Fruit fly (Drosophila melanogaster) whole organism, embryonic: ENCODE results near the gene Ilp1.

Source experiments
- Abd-B ChIP-seq: fragments of 200-800 bp; sonication (Bioruptor generic); optimal IDR thresholded peaks from 2 replicates; lab custom pipeline; 2018; ENCODE audit warnings: missing biosample characterization, mild to moderate bottlenecking, missing genetic modification characterization, moderate library complexity
- Adf1 ChIP-seq: fragments of 200-800 bp; sonication (Bioruptor generic); IDR thresholded peaks from 2 replicates; pipeline ENCODE4 v1.3.6; 2022; ENCODE audit warnings: missing biosample characterization, missing genetic modification characterization
- Atf6 ChIP-seq: fragments of 200-800 bp; sonication (Bioruptor generic); IDR thresholded peaks from 2 replicates; pipeline ENCODE4 v1.3.6; 2022; ENCODE audit warnings: missing biosample characterization, missing genetic modification characterization
- Blimp-1 ChIP-seq: fragments of 200-800 bp; sonication (Bioruptor generic); optimal IDR thresholded peaks from 3 replicates; lab custom pipeline; 2018; ENCODE audit warnings: missing biosample characterization, missing genetic modification characterization, mild to moderate bottlenecking, moderate library complexity, missing genetic modification reagents
- CG10147 ChIP-seq: fragments of 200-800 bp; sonication (Bioruptor generic); optimal IDR thresholded peaks from 2 replicates; lab custom pipeline; 2019; ENCODE audit warnings: missing biosample characterization, mild to moderate bottlenecking, missing genetic modification characterization, moderate library complexity
- CG11504 ChIP-seq: fragments of 200-800 bp; sonication (Bioruptor generic); optimal IDR thresholded peaks from 3 replicates; lab custom pipeline; 2019; ENCODE audit warnings: missing biosample characterization, mild to moderate bottlenecking, missing genetic modification characterization, moderate library complexity
- CG12236 ChIP-seq: fragments of 200-800 bp; sonication (Bioruptor generic); optimal IDR thresholded peaks from 2 replicates; lab custom pipeline; 2016; ENCODE audit warnings: missing biosample characterization, missing genetic modification characterization
- CG12769 ChIP-seq: fragments of 200-800 bp; sonication (Bioruptor generic); optimal IDR thresholded peaks from 2 replicates; lab custom pipeline; 2019; ENCODE audit warnings: missing biosample characterization, mild to moderate bottlenecking, missing genetic modification characterization, moderate library complexity
- CG13287 ChIP-seq: fragments of 200-800 bp; sonication (Bioruptor generic); IDR thresholded peaks from 2 replicates; pipeline ENCODE4 v1.3.6; 2022; ENCODE audit warnings: missing biosample characterization, missing genetic modification characterization; ENCODE audit not compliant: partially characterized antibody
- CG13624 ChIP-seq: fragments of 200-800 bp; sonication (Bioruptor generic); optimal IDR thresholded peaks from 2 replicates; lab custom pipeline; 2016; ENCODE audit warnings: missing biosample characterization, missing genetic modification characterization
- CG13775 ChIP-seq: fragments of 200-800 bp; sonication (Bioruptor generic); optimal IDR thresholded peaks from 3 replicates; lab custom pipeline; 2017; ENCODE audit warnings: missing biosample characterization, mild to moderate bottlenecking, missing genetic modification characterization
- CG13894 ChIP-seq: fragments of 200-800 bp; sonication (Bioruptor generic); optimal IDR thresholded peaks from 3 replicates; lab custom pipeline; 2018; ENCODE audit warnings: missing biosample characterization, mild to moderate bottlenecking, missing genetic modification characterization, moderate library complexity
- CG16779 ChIP-seq: fragments of 200-800 bp; sonication (Bioruptor generic); IDR thresholded peaks from 2 replicates; pipeline ENCODE4 v1.3.6; 2022; ENCODE audit warnings: missing biosample characterization, missing genetic modification characterization
- CG16863 ChIP-seq: fragments of 200-800 bp; sonication (Bioruptor generic); optimal IDR thresholded peaks from 3 replicates; lab custom pipeline; 2016; ENCODE audit warnings: missing biosample characterization, missing genetic modification characterization
- CG17359 ChIP-seq: fragments of 200-800 bp; sonication (Bioruptor generic); optimal IDR thresholded peaks from 3 replicates; lab custom pipeline; 2018; ENCODE audit warnings: missing biosample characterization, mild to moderate bottlenecking, missing genetic modification characterization, moderate library complexity
- CG2889 ChIP-seq: fragments of 200-800 bp; sonication (Bioruptor generic); IDR thresholded peaks from 3 replicates; pipeline ENCODE4 v1.3.6; 2022; ENCODE audit warnings: missing biosample characterization, missing genetic modification characterization
- CG3163 ChIP-seq: fragments of 200-800 bp; sonication (Bioruptor generic); optimal IDR thresholded peaks from 3 replicates; lab custom pipeline; 2016; ENCODE audit warnings: missing biosample characterization, missing genetic modification characterization
- CG34376 ChIP-seq: fragments of 200-800 bp; sonication (Bioruptor generic); optimal IDR thresholded peaks from 2 replicates; lab custom pipeline; 2018; ENCODE audit warnings: missing biosample characterization, mild to moderate bottlenecking, missing genetic modification characterization
- CG4360 ChIP-seq: fragments of 200-800 bp; sonication (Bioruptor generic); IDR thresholded peaks from 2 replicates; pipeline ENCODE4 v1.3.6; 2022; ENCODE audit warnings: missing biosample characterization, missing genetic modification characterization
- CG4707 ChIP-seq: fragments of 200-800 bp; sonication (Bioruptor generic); optimal IDR thresholded peaks from 2 replicates; lab custom pipeline; 2018; ENCODE audit warnings: missing biosample characterization, mild to moderate bottlenecking, missing genetic modification characterization, moderate library complexity
- CG7556 ChIP-seq: fragments of 200-800 bp; sonication (Bioruptor generic); optimal IDR thresholded peaks from 2 replicates; lab custom pipeline; 2017; ENCODE audit warnings: missing biosample characterization, mild to moderate bottlenecking, missing genetic modification characterization
- CG7786 ChIP-seq: fragments of 200-800 bp; sonication (Bioruptor generic); optimal IDR thresholded peaks from 2 replicates; lab custom pipeline; 2016; ENCODE audit warnings: missing biosample characterization, missing genetic modification characterization
- D19A ChIP-seq: fragments of 200-800 bp; optimal IDR thresholded peaks from 3 replicates; lab custom pipeline; 2019; ENCODE audit warnings: missing biosample characterization, mild to moderate bottlenecking, missing genetic modification characterization, moderate library complexity
- Doc3 ChIP-seq: fragments of 200-800 bp; sonication (Bioruptor generic); IDR thresholded peaks from 3 replicates; pipeline ENCODE4 v1.3.6; 2022; ENCODE audit warnings: missing biosample characterization, missing genetic modification characterization; ENCODE audit not compliant: partially characterized antibody
- ERR ChIP-seq: fragments of 200-800 bp; sonication (Bioruptor generic); optimal IDR thresholded peaks from 2 replicates; lab custom pipeline; 2016; ENCODE audit warnings: missing biosample characterization, missing genetic modification characterization
- HmgD ChIP-seq: fragments of 200-800 bp; sonication (Bioruptor generic); optimal IDR thresholded peaks from 3 replicates; lab custom pipeline; 2016; ENCODE audit warnings: missing biosample characterization, missing genetic modification characterization
- Jarid2 ChIP-seq: fragments of 200-800 bp; sonication (Bioruptor generic); optimal IDR thresholded peaks from 3 replicates; lab custom pipeline; 2017; ENCODE audit warnings: mild to moderate bottlenecking, missing biosample characterization, missing genetic modification reagents, missing genetic modification characterization
- Lim3 ChIP-seq: fragments of 200-800 bp; sonication (Bioruptor generic); IDR thresholded peaks from 2 replicates; pipeline ENCODE4 v1.3.6; 2022; ENCODE audit warnings: missing biosample characterization, missing genetic modification characterization
- Med ChIP-seq: fragments of 200-800 bp; sonication (Bioruptor generic); peaks from one replicate; lab custom pipeline; 2016; ENCODE audit warnings: missing biosample characterization, missing genetic modification characterization, mild to moderate bottlenecking, inconsistent platforms, moderate library complexity
- Neu2 ChIP-seq: fragments of 200-800 bp; sonication (Bioruptor generic); optimal IDR thresholded peaks from 3 replicates; lab custom pipeline; 2016; ENCODE audit warnings: missing biosample characterization, missing genetic modification characterization, borderline replicate concordance
- Six4 ChIP-seq: fragments of 200-800 bp; sonication (Bioruptor generic); optimal IDR thresholded peaks from 2 replicates; lab custom pipeline; 2016; ENCODE audit warnings: missing biosample characterization, missing genetic modification characterization
- Ssrp ChIP-seq: fragments of 200-800 bp; sonication (Bioruptor generic); optimal IDR thresholded peaks from 2 replicates; lab custom pipeline; 2018; ENCODE audit warnings: missing biosample characterization, mild to moderate bottlenecking, missing genetic modification characterization, moderate library complexity
- ac ChIP-seq: fragments of 200-800 bp; sonication (Bioruptor generic); optimal IDR thresholded peaks from 3 replicates; lab custom pipeline; 2017; ENCODE audit warnings: missing biosample characterization, mild to moderate bottlenecking, missing genetic modification characterization
- br ChIP-seq: fragments of >200 bp; optimal IDR thresholded peaks from 2 replicates; lab custom pipeline; 2017
- crp ChIP-seq, 2 experiments: fragments of 200-800 bp; sonication (Bioruptor generic); optimal IDR thresholded peaks; 2 replicates in 1 of 2; 3 replicates in 1 of 2; lab custom pipeline; 2017; ENCODE audit warnings: missing biosample characterization in 2 of 2, missing genetic modification characterization in 2 of 2, mild to moderate bottlenecking in 1 of 2, moderate library complexity in 1 of 2
- cwo ChIP-seq: fragments of 200-800 bp; sonication (Bioruptor generic); optimal IDR thresholded peaks from 3 replicates; lab custom pipeline; 2017; ENCODE audit warnings: missing biosample characterization, missing genetic modification characterization, mild to moderate bottlenecking, moderate library complexity, missing genetic modification reagents
- ems ChIP-seq: fragments of 200-800 bp; sonication (Bioruptor generic); optimal IDR thresholded peaks from 3 replicates; lab custom pipeline; 2016; ENCODE audit warnings: missing biosample characterization, missing genetic modification characterization
- inv ChIP-seq: fragments of 200-800 bp; sonication (Bioruptor generic); IDR thresholded peaks from 2 replicates; pipeline ENCODE4 v1.3.6; 2022; ENCODE audit warnings: missing biosample characterization, missing genetic modification characterization; ENCODE audit not compliant: partially characterized antibody
- kay ChIP-seq: fragments of 200-800 bp; sonication (Bioruptor generic); optimal IDR thresholded peaks from 2 replicates; lab custom pipeline; 2016; ENCODE audit warnings: missing biosample characterization, missing genetic modification characterization
- lab ChIP-seq: fragments of 200-800 bp; sonication (Bioruptor generic); optimal IDR thresholded peaks from 3 replicates; lab custom pipeline; 2017; ENCODE audit warnings: missing biosample characterization, missing genetic modification characterization, mild to moderate bottlenecking, moderate library complexity, missing genetic modification reagents
- mirr ChIP-seq: fragments of 200-800 bp; sonication (Bioruptor generic); optimal IDR thresholded peaks from 3 replicates; lab custom pipeline; 2018; ENCODE audit warnings: missing biosample characterization, mild to moderate bottlenecking, missing genetic modification characterization
- odd ChIP-seq: fragments of 200-800 bp; sonication (Bioruptor generic); optimal IDR thresholded peaks from 2 replicates; lab custom pipeline; 2017; ENCODE audit warnings: missing biosample characterization, mild to moderate bottlenecking, missing genetic modification characterization
- pho ChIP-seq: fragments of 200-800 bp; sonication (Bioruptor generic); optimal IDR thresholded peaks from 2 replicates; lab custom pipeline; 2016; ENCODE audit warnings: missing biosample characterization, missing genetic modification characterization
- pzg ChIP-seq: fragments of 200-800 bp; sonication (Bioruptor generic); optimal IDR thresholded peaks from 3 replicates; lab custom pipeline; 2018; ENCODE audit warnings: missing biosample characterization, mild to moderate bottlenecking, missing genetic modification characterization, moderate library complexity
- sens ChIP-seq: fragments of 200-800 bp; sonication (Bioruptor generic); peaks from one replicate; lab custom pipeline; 2016; ENCODE audit warnings: missing biosample characterization, missing genetic modification characterization
- seq ChIP-seq: fragments of 200-800 bp; sonication (Bioruptor generic); IDR thresholded peaks from 2 replicates; pipeline ENCODE4 v1.3.6; 2022; ENCODE audit warnings: missing biosample characterization, missing genetic modification characterization
- sisA ChIP-seq: fragments of 200-800 bp; sonication (Bioruptor generic); IDR thresholded peaks from 2 replicates; pipeline ENCODE4 v1.3.6; 2022; ENCODE audit warnings: missing biosample characterization, missing genetic modification characterization
- wek ChIP-seq: fragments of 200-800 bp; sonication (Bioruptor generic); optimal IDR thresholded peaks from 3 replicates; lab custom pipeline; 2018; ENCODE audit warnings: missing biosample characterization, mild to moderate bottlenecking, missing genetic modification characterization, moderate library complexity
- zen ChIP-seq: fragments of 200-800 bp; sonication (Bioruptor generic); optimal IDR thresholded peaks from 3 replicates; lab custom pipeline; 2018; ENCODE audit warnings: missing biosample characterization, mild to moderate bottlenecking, missing genetic modification characterization, moderate library complexity
- zf30C ChIP-seq: fragments of 200-800 bp; sonication (Bioruptor generic); optimal IDR thresholded peaks from 3 replicates; lab custom pipeline; 2018; ENCODE audit warnings: missing biosample characterization, mild to moderate bottlenecking, missing genetic modification characterization

The Ilp1 gene

DNA sequence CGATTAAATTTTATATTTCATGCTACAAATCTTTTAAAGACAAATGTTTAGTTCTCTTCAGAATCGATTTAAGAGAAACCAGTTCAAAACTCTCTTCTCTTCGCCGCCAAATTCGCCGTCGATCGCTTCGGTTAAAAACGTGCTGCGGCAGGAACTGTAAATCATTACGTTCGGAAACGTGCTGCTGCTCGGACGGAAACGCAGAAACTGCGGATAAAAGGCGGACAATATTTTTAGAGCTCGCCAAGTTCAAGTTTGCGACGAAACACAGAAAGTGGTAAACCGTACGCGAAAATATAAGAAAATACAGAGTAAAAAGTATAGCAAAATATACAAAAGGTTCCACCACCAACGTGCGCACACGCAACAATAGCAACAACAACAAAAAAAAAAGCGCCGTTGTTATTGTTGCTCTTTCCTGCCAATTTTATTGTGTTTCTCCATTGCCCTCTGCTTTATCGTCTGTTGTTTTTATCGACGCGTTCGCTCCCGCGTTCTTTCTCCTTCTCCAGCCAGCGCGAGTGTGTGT, 34.8 kb upstream of the Ilp1 start, which contains the start of gene Ae2 (continued):
- TF ChIP-seq D19A (tag; lab: Kevin White, UChicago) (no peak), ems (GFP tag; lab: Kevin White, UChicago) (no peak), CG13624 (GFP tag; lab: Kevin White, UChicago) (peak; percentile 12), kay (GFP tag; lab: Kevin White, UChicago) (no peak), HmgD (no peak), CG13894 (tag; lab: Kevin White, UChicago) (no peak), CG11504 (tag; lab: Kevin White, UChicago) (peak; percentile 37), sens (peak; percentile 46), CG7556 (no peak), Lim3 (no peak), CG12769 (tag; lab: Kevin White, UChicago) (peak; percentile 40), Med (GFP tag; lab: Kevin White, UChicago) (peak; percentile 85), CG2889 (GFP tag; lab: Robert Waterston, UW) (no peak), Blimp-1 (GFP tag; lab: Kevin White, UChicago) (no peak), CG4707 (GFP tag; lab: Kevin White, UChicago) (no peak), ERR (GFP tag; lab: Kevin White, UChicago) (no peak), pzg (GFP tag; lab: Kevin White, UChicago) (no peak), CG12236 (GFP tag; lab: Kevin White, UChicago) (no peak), cwo (GFP tag; lab: Kevin White, UChicago) (peak; percentile 99), Jarid2 (GFP tag; lab: Kevin White, UChicago) (peak; percentile 84), Neu2 (GFP tag; lab: Kevin White, UChicago) (no peak), odd (GFP tag; lab: Kevin White, UChicago) (no peak), inv (GFP tag; lab: Robert Waterston, UW) (peak; percentile 15; the same call in 1 of the 2 replicates), seq (GFP tag; lab: Robert Waterston, UW) (no peak), pho (GFP tag; lab: Kevin White, UChicago) (peak; percentile 1), lab (peak; percentile 26), wek (GFP tag; lab: Kevin White, UChicago) (no peak), crp (GFP tag; optimal IDR thresholded peaks at IDR 0.05; lab: Kevin White, UChicago) (no peak), CG10147 (GFP tag; lab: Kevin White, UChicago) (no peak), Abd-B (GFP tag; lab: Kevin White, UChicago) (no peak), CG4360 (GFP tag; lab: Robert Waterston, UW) (peak; percentile 10; the same call in 1 of the 2 replicates), CG13775 (GFP tag; lab: Kevin White, UChicago) (no peak), CG7786 (GFP tag; lab: Kevin White, UChicago) (no peak), Six4 (no peak), CG3163 (GFP tag; lab: Kevin White, UChicago) (peak; percentile 93), CG13287 (GFP tag; lab: Robert Waterston, UW) (peak; percentile 46; the same call in 1 of the 2 replicates), sisA (GFP tag; lab: Robert Waterston, UW) (no peak), Ssrp (tag; lab: Kevin White, UChicago) (no peak), CG34376 (GFP tag; lab: Kevin White, UChicago) (peak; percentile 3), CG16863 (no peak), CG17359 (tag; lab: Kevin White, UChicago) (no peak), Atf6 (GFP tag; lab: Robert Waterston, UW) (peak; percentile 21; the same call in 1 of the 2 replicates), zen (tag; lab: Kevin White, UChicago) (no peak), zf30C (GFP tag; lab: Kevin White, UChicago) (no peak), br (lab: Kevin White, UChicago) (no peak), ac (no peak), mirr (GFP tag; lab: Kevin White, UChicago) (no peak), Doc3 (GFP tag; lab: Robert Waterston, UW) (no peak), Adf1 (peak; percentile 20; the same call in 1 of the 2 replicates), CG16779 (GFP tag; lab: Robert Waterston, UW) (no peak)
